Worm (Caenorhabditis elegans) whole organism, L4 larva: Measurements from ENCODE around the gene plpp-1.3.

Source experiments
- F37D6.2 ChIP-seq: sonication (generic microtip); optimal IDR thresholded peaks from 2 replicates; lab custom pipeline; 2016; ENCODE audit warnings: mild to moderate bottlenecking, missing genetic modification characterization, missing compliant biosample characterization
- F49E8.2 ChIP-seq: sonication (generic microtip); optimal IDR thresholded peaks from 2 replicates; lab custom pipeline; 2016; ENCODE audit warnings: missing compliant biosample characterization, mild to moderate bottlenecking, missing genetic modification characterization, borderline replicate concordance
- R02D3.7 ChIP-seq: fragments of 150-350 bp; sonication (generic microtip); optimal IDR thresholded peaks from 3 replicates; lab custom pipeline; 2014; ENCODE audit warnings: missing biosample characterization, missing genetic modification characterization
- Y48G9A.11 ChIP-seq: fragments of 200-800 bp; sonication (Bioruptor generic); IDR thresholded peaks from 2 replicates; pipeline ENCODE4 v1.3.6; 2022; ENCODE audit warnings: missing genetic modification reagents, missing genetic modification characterization, missing compliant biosample characterization
- Y5F2A.4 ChIP-seq: fragments of 200-800 bp; sonication (Bioruptor generic); optimal IDR thresholded peaks from 2 replicates; lab custom pipeline; 2018; ENCODE audit warnings: mild to moderate bottlenecking, missing genetic modification characterization, missing compliant biosample characterization
- ZK337.2 ChIP-seq: fragments of 200-800 bp; sonication (Bioruptor generic); IDR thresholded peaks from 2 replicates; pipeline ENCODE4 v1.3.6; 2022; ENCODE audit warnings: missing genetic modification reagents, missing genetic modification characterization, missing compliant biosample characterization
- ZK546.5 ChIP-seq, 2 experiments: sonication (generic microtip); optimal IDR thresholded peaks; 2 replicates each; lab custom pipeline; 2017; ENCODE audit warnings: missing biosample characterization in 2 of 2, missing genetic modification characterization in 2 of 2
- aha-1 ChIP-seq: fragments of 150-350 bp; peaks from one replicate; lab custom pipeline; 2014; ENCODE audit warnings: missing biosample characterization, missing genetic modification characterization
- ama-1 ChIP-seq: fragments of 150-350 bp; optimal IDR thresholded peaks from 2 replicates; lab custom pipeline; 2014; ENCODE audit warnings: inconsistent platforms, mixed read lengths
- arid-1 ChIP-seq: fragments of 200-800 bp; sonication (Bioruptor generic); conservative IDR thresholded peaks from 2 replicates; pipeline ENCODE4 v1.3.6; 2022; ENCODE audit warnings: missing genetic modification reagents, missing genetic modification characterization, missing compliant biosample characterization
- ceh-28 ChIP-seq: fragments of 150-350 bp; optimal IDR thresholded peaks from 2 replicates; lab custom pipeline; 2014; ENCODE audit warnings: missing biosample characterization, missing genetic modification reagents, missing genetic modification characterization
- daf-16 ChIP-seq, 3 experiments: sonication (generic microtip); optimal IDR thresholded peaks; 2 replicates each; lab custom pipeline; 2016 to 2017; ENCODE audit warnings: missing genetic modification characterization in 3 of 3, missing genetic modification reagents in 3 of 3, mild to moderate bottlenecking in 2 of 3, missing compliant biosample characterization in 2 of 3, missing biosample characterization in 1 of 3, moderate library complexity in 1 of 3
- dmd-6 ChIP-seq: fragments of 200-800 bp; sonication (Bioruptor generic); IDR thresholded peaks from 2 replicates; pipeline ENCODE4 v1.3.6; 2022; ENCODE audit warnings: missing genetic modification reagents, missing genetic modification characterization, missing compliant biosample characterization
- dpl-1 ChIP-seq: fragments of 150-350 bp; optimal IDR thresholded peaks from 2 replicates; lab custom pipeline; 2014; ENCODE audit warnings: missing biosample characterization, missing genetic modification reagents, missing genetic modification characterization
- duxl-1 ChIP-seq: sonication (generic microtip); optimal IDR thresholded peaks from 2 replicates; lab custom pipeline; 2016; ENCODE audit warnings: mild to moderate bottlenecking, missing genetic modification characterization, moderate library complexity, missing compliant biosample characterization; ENCODE audit not compliant: poor library complexity
- dve-1 ChIP-seq: sonication (generic microtip); optimal IDR thresholded peaks from 2 replicates; lab custom pipeline; 2017; ENCODE audit warnings: antibody characterized with exemption, mild to moderate bottlenecking, missing genetic modification characterization, missing compliant biosample characterization; ENCODE audit not compliant: insufficient read depth
- gei-8 ChIP-seq: fragments of 200-800 bp; sonication (Bioruptor generic); optimal IDR thresholded peaks from 2 replicates; lab custom pipeline; 2018; ENCODE audit warnings: mild to moderate bottlenecking, missing genetic modification characterization, missing compliant biosample characterization
- hlh-11 ChIP-seq: fragments of 200-800 bp; sonication (Bioruptor generic); optimal IDR thresholded peaks from 2 replicates; lab custom pipeline; 2018; ENCODE audit warnings: mild to moderate bottlenecking, missing genetic modification characterization, missing compliant biosample characterization
- hmg-1.1 ChIP-seq: fragments of 200-800 bp; sonication (Bioruptor generic); IDR thresholded peaks from 2 replicates; pipeline ENCODE4 v1.3.6; 2022; ENCODE audit warnings: missing genetic modification reagents, missing genetic modification characterization, missing compliant biosample characterization
- lim-7 ChIP-seq: fragments of 200-800 bp; sonication (Bioruptor generic); IDR thresholded peaks from 2 replicates; pipeline ENCODE4 v1.3.6; 2022; ENCODE audit warnings: missing genetic modification characterization, missing compliant biosample characterization
- lin-1 ChIP-seq: fragments of 200-800 bp; sonication (Bioruptor generic); IDR thresholded peaks from 2 replicates; pipeline ENCODE4 v1.3.6; 2022; ENCODE audit warnings: missing genetic modification reagents, missing genetic modification characterization, missing compliant biosample characterization
- lin-15B ChIP-seq: fragments of 150-350 bp; sonication (generic microtip); optimal IDR thresholded peaks from 3 replicates; lab custom pipeline; 2014; ENCODE audit warnings: missing biosample characterization, missing genetic modification characterization
- lsy-2 ChIP-seq, 2 experiments: fragments of 150-350 bp in 1 of 2; sonication (generic microtip) in 1 of 2; optimal IDR thresholded peaks; 2 replicates each; lab custom pipeline; 2014 to 2017; ENCODE audit warnings: missing biosample characterization in 2 of 2, missing genetic modification characterization in 2 of 2
- mep-1 ChIP-seq: fragments of 150-350 bp; sonication (generic microtip); optimal IDR thresholded peaks from 3 replicates; lab custom pipeline; 2014; ENCODE audit warnings: missing biosample characterization, missing genetic modification characterization
- mes-2 ChIP-seq: sonication (generic microtip); optimal IDR thresholded peaks from 2 replicates; lab custom pipeline; 2016; ENCODE audit warnings: missing genotype, mild to moderate bottlenecking, missing genetic modification characterization, missing compliant biosample characterization; ENCODE audit not compliant: poor library complexity, severe bottlenecking
- nhr-102 ChIP-seq: sonication (generic microtip); optimal IDR thresholded peaks from 2 replicates; lab custom pipeline; 2016; ENCODE audit warnings: mild to moderate bottlenecking, missing genetic modification characterization, moderate library complexity, missing compliant biosample characterization
- nhr-28 ChIP-seq: fragments of 150-350 bp; optimal IDR thresholded peaks from 2 replicates; lab custom pipeline; 2014; ENCODE audit warnings: missing biosample characterization, missing genetic modification characterization
- nhr-6 ChIP-seq: fragments of 150-350 bp; optimal IDR thresholded peaks from 2 replicates; lab custom pipeline; 2014; ENCODE audit warnings: missing biosample characterization, missing genetic modification characterization
- nhr-76 ChIP-seq: fragments of 150-350 bp; optimal IDR thresholded peaks from 2 replicates; lab custom pipeline; 2014; ENCODE audit warnings: missing biosample characterization, missing genetic modification characterization
- nhr-77 ChIP-seq: fragments of 150-350 bp; optimal IDR thresholded peaks from 2 replicates; lab custom pipeline; 2014; ENCODE audit warnings: missing biosample characterization, missing genetic modification characterization
- pha-4 ChIP-seq, 2 experiments: fragments of 150-350 bp in 1 of 2; fragments of 200-800 bp in 1 of 2; sonication (Bioruptor generic) in 1 of 2; IDR thresholded peaks in 1 of 2; optimal IDR thresholded peaks in 1 of 2; 2 replicates each; pipeline versions ENCODE4 v1.3.6 to Lab custom; 2014 to 2022; ENCODE audit warnings: missing genetic modification characterization in 2 of 2, missing genetic modification reagents in 2 of 2, missing biosample characterization in 1 of 2, missing compliant biosample characterization in 1 of 2
- php-3 ChIP-seq: fragments of 200-800 bp; sonication (Bioruptor generic); IDR thresholded peaks from 2 replicates; pipeline ENCODE4 v1.3.6; 2022; ENCODE audit warnings: missing genetic modification reagents, missing genetic modification characterization, missing compliant biosample characterization
- pqm-1 ChIP-seq: sonication (generic microtip); optimal IDR thresholded peaks from 2 replicates; lab custom pipeline; 2017; ENCODE audit warnings: missing biosample characterization, missing genetic modification characterization
- rbr-2 ChIP-seq: sonication (generic microtip); optimal IDR thresholded peaks from 2 replicates; lab custom pipeline; 2016; ENCODE audit warnings: missing genotype, missing genetic modification characterization, missing compliant biosample characterization
- sdz-12 ChIP-seq: fragments of 200-800 bp; sonication (Bioruptor generic); optimal IDR thresholded peaks from 2 replicates; lab custom pipeline; 2018; ENCODE audit warnings: mild to moderate bottlenecking, missing genetic modification characterization, missing compliant biosample characterization
- snpc-4 ChIP-seq: fragments of 150-350 bp; optimal IDR thresholded peaks from 2 replicates; lab custom pipeline; 2014; ENCODE audit warnings: missing biosample characterization, missing genetic modification characterization
- unc-130 ChIP-seq: sonication (generic microtip); optimal IDR thresholded peaks from 2 replicates; lab custom pipeline; 2016; ENCODE audit warnings: missing genetic modification reagents, missing genetic modification characterization, missing compliant biosample characterization
- unc-62 ChIP-seq, 3 experiments: fragments of 150-350 bp in 1 of 3; sonication (generic microtip); optimal IDR thresholded peaks in 2 of 3; peaks in 1 of 3; 1 replicate in 1 of 3; 2 replicates in 2 of 3; lab custom pipeline; 2014 to 2017; ENCODE audit warnings: missing biosample characterization in 3 of 3, missing genetic modification characterization in 3 of 3, missing genetic modification reagents in 3 of 3, missing genotype in 1 of 3
- zip-2 ChIP-seq: fragments of 150-350 bp; optimal IDR thresholded peaks from 2 replicates; lab custom pipeline; 2014; ENCODE audit warnings: missing biosample characterization, missing genetic modification characterization
- ztf-7 ChIP-seq: fragments of 150-350 bp; optimal IDR thresholded peaks from 2 replicates; lab custom pipeline; 2014; ENCODE audit warnings: missing biosample characterization, missing genetic modification characterization

Gene plpp-1.3

DNA sequence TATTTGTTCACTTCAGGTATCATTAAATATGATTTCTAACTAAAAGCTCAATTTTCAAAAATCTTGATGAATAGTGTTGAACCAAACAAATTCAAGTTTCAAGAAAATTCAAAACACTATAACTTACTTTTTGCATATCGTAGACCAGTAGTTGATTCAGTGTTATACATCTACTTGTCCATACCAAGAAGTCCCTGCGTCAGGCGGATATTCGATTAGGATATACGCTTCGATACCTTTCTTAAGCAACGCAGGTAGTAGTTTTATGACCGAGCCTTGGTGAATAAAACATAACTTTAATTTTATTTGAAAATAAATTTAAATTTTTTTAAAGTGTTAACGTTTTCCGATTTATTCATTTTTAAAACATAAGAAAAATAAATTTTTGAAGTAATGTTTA, 19.7 kb upstream of the plpp-1.3 start:
- TF ChIP-seq lsy-2 (tag; optimal IDR thresholded peaks at IDR 0.05; lab: Kevin White, UChicago) (peak in 1 of 2 experiments; percentile 28), nhr-76 (tag; lab: Kevin White, UChicago) (no peak), mep-1 (tag; lab: Kevin White, UChicago) (peak; percentile 35)

DNA sequence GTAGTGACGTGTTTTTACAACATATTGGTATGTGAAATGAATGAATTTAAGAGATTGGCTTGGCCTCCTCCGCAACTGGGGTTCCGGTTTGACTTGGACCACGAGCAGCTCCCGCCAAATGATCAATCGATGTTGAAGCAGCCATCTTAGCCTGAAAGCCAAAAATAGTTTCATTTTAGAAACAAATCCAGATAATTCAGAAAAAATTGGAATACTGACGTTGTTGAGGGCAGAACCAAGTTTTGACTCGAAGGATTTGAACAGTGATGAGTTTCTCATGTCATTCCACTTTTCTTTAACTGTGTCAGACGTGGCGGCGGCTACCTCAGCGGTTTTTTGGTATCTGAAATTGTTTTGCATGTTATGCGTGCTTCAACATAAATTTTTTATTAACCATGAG, 19.2 kb upstream of the plpp-1.3 start:
- TF ChIP-seq nhr-76 (tag; lab: Kevin White, UChicago) = no peak
- TF ChIP-seq unc-62 (GFP tag; optimal IDR thresholded peaks at IDR 0.05 in 1 of 2; lab: Kevin White, UChicago) = peak in 1 of 2 experiments; percentile 77
- TF ChIP-seq unc-62 (tag; optimal IDR thresholded peaks at IDR 0.05; lab: Kevin White, UChicago) = no peak

DNA sequence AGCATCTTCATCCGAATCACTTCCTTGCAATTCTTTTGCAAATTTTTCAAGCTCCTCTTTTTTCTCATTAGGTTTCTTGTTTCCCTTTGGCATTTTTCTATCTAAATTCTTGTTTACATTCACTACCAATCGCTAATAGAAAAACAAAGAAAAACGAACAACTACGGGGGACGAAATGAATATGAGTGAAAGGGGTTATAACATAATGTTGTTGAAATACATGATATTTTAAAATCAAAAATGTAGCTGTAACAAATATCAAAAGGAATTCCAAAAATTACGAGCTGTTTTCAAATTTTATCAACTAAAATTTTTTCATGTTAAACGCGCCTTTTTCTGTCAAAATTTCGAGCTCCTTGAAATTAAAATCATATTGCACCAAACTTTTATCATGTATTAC, 18.1 kb upstream of the plpp-1.3 start, which contains the start of gene F13E6.1:
Gene F13E6.1, minus strand, starts transcription at position 101 of the 400 bp plus-strand sequence.
- TF ChIP-seq aha-1 (tag; lab: Kevin White, UChicago) = peak; percentile 50
- no peak for TF ChIP-seq gei-8 (GFP tag; lab: Kevin White, UChicago)

DNA sequence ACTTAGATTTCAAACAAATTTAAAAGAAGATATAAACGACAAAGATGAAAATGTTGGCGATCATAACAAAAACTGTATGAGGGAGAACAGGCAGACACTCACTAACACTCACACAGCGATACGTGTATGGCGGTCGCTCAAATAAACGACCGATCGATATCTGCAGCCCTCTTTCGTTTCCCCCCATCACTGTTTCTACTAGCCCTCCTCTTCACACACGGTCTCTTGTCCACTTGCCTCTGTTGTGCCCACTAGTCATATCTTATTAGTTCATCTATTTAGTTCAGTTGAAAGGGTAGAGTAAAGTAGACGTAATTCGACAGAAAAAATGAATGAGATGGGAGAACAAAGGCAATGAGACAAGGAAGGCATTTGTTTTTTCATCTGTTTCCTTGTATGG, 17.6 kb upstream of the plpp-1.3 start:
- TF ChIP-seq dve-1 = peak; percentile 52
- peak; percentile 24; the same call in 1 of the 2 replicates for TF ChIP-seq lin-1 (GFP tag; lab: Robert Waterston, UW)
- TF ChIP-seq dpl-1 (GFP tag; lab: Kevin White, UChicago) = no peak
- TF ChIP-seq nhr-77 (tag; lab: Kevin White, UChicago) = no peak
- peak; percentile 22 for TF ChIP-seq ama-1
- TF ChIP-seq mes-2 (tag; lab: Kevin White, UChicago) = peak; percentile 62
- TF ChIP-seq aha-1 (tag; lab: Kevin White, UChicago) = peak; percentile 64
- TF ChIP-seq pqm-1 (tag; lab: Kevin White, UChicago) = peak; percentile 39
- peak; percentile 41 for TF ChIP-seq nhr-6
- peak; percentile 26 for TF ChIP-seq mep-1 (tag; lab: Kevin White, UChicago)
- peak; percentile 45; the same call in 1 of the 2 replicates for TF ChIP-seq hmg-1.1 (GFP tag; lab: Robert Waterston, UW)
- TF ChIP-seq Y48G9A.11 (GFP tag; lab: Robert Waterston, UW) = no peak
- TF ChIP-seq nhr-102 (tag; lab: Kevin White, UChicago) = peak; percentile 0
- TF ChIP-seq ceh-28 (tag; lab: Kevin White, UChicago) = peak; percentile 67
- TF ChIP-seq ZK546.5 (tag; optimal IDR thresholded peaks at IDR 0.05; lab: Kevin White, UChicago) = no peak
- peak; percentile 16 for TF ChIP-seq rbr-2 (tag; lab: Kevin White, UChicago)
- no peak for TF ChIP-seq unc-130
- TF ChIP-seq R02D3.7 (tag; lab: Kevin White, UChicago) = no peak
- TF ChIP-seq nhr-28 (tag; lab: Kevin White, UChicago) = peak; percentile 63
- peak; percentile 50 for TF ChIP-seq hlh-11 (tag; lab: Kevin White, UChicago)
- TF ChIP-seq daf-16 (GFP tag; optimal IDR thresholded peaks at IDR 0.05; lab: Kevin White, UChicago) = no peak
- peak; percentile 3 for TF ChIP-seq daf-16 (tag; optimal IDR thresholded peaks at IDR 0.05; lab: Kevin White, UChicago)
- TF ChIP-seq duxl-1 (tag; lab: Kevin White, UChicago) = peak; percentile 46
- TF ChIP-seq dmd-6 (GFP tag; lab: Robert Waterston, UW) = peak; percentile 16; the same call in 1 of the 2 replicates
- peak in 1 of 2 experiments; percentile 18 for TF ChIP-seq lsy-2 (tag; optimal IDR thresholded peaks at IDR 0.05; lab: Kevin White, UChicago)
- peak; percentile 51 for TF ChIP-seq ztf-7
- TF ChIP-seq, all 104 proteins: peak for 19

- no peak for TF ChIP-seq arid-1
- no peak for TF ChIP-seq zip-2
- TF ChIP-seq rbr-2 (tag; lab: Kevin White, UChicago) = peak; percentile 34
- no peak for TF ChIP-seq lin-15B
- peak; percentile 53 for TF ChIP-seq ama-1
- TF ChIP-seq ZK337.2 = no peak
- peak; percentile 18 for TF ChIP-seq mes-2 (tag; lab: Kevin White, UChicago)
- TF ChIP-seq aha-1 (tag; lab: Kevin White, UChicago) = peak; percentile 34
- no peak for TF ChIP-seq gei-8 (GFP tag; lab: Kevin White, UChicago)
- TF ChIP-seq F49E8.2 (tag; lab: Kevin White, UChicago) = no peak
- peak; percentile 68 for TF ChIP-seq nhr-28 (tag; lab: Kevin White, UChicago)
- no peak for TF ChIP-seq lim-7 (GFP tag; lab: Robert Waterston, UW)
- 0 out of 2 replicates have a peak, but pooled peaks have one; percentile 26 for TF ChIP-seq php-3
- TF ChIP-seq F37D6.2 (tag; lab: Kevin White, UChicago) = no peak
- TF ChIP-seq Y5F2A.4 = no peak
- no peak for TF ChIP-seq snpc-4 (tag; lab: Kevin White, UChicago)
- TF ChIP-seq pha-4 (GFP tag; IDR thresholded peaks at IDR 0.05; lab: Robert Waterston, UW) = no peak
- peak; percentile 84 for TF ChIP-seq pha-4 (tag; optimal IDR thresholded peaks at IDR 0.05; lab: Kevin White, UChicago)
- TF ChIP-seq sdz-12 (GFP tag; lab: Kevin White, UChicago) = no peak
Measured at ce11 chrX:10678081-10678736, 16.9 kb upstream of the plpp-1.3 start.
